Worm (Caenorhabditis elegans): ENCODE data around the gene T22F7.3.
A peak's percentile ranks its signal among the peaks of the same experiment; 100 is the strongest.

The T22F7.3 gene

DNA sequence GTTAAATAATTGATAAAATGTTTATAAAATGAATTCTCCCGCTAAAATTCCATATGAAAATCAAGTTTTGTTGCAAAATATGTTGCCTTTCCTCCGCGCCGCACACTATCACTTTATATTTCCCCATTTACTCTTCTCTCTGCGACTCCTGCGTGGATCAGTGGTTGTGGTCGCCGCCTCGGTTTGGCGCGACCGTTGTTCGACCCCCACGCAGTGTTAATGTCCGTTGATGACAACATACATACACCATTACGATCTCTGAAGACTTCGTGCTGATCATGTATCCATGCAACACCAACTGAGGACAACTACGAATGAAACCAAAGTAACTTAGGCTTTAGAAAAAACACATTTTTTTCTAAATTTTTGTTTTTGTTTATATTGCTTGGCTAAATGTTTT lies 21.3 kb downstream of the T22F7.3 start (continued):
- TF ChIP-seq ztf-25 (GFP tag; IDR thresholded peaks at IDR 0.05) (peak; percentile 95), attf-3 (GFP tag; conservative IDR thresholded peaks at IDR 0.05) (peak; percentile 76), attf-6 (GFP tag; IDR thresholded peaks at IDR 0.05) (peak; percentile 68; the same call in 1 of the 2 replicates), mel-28 (tag; optimal IDR thresholded peaks at IDR 0.05; ENCODE audit: borderline replicate concordance) (peak; percentile 79), egl-44 (GFP tag; IDR thresholded peaks at IDR 0.05) (peak; percentile 89), ztf-28 (GFP tag; IDR thresholded peaks at IDR 0.05) (peak; percentile 72), nhr-27 (tag; optimal IDR thresholded peaks at IDR 0.05) (peak; percentile 94), ceh-27 (GFP tag; optimal IDR thresholded peaks at IDR 0.05) (peak; percentile 89), let-607 (tag; optimal IDR thresholded peaks at IDR 0.05) (peak; percentile 57 to 81), madf-3 (GFP tag; IDR thresholded peaks at IDR 0.05) (no peak), zim-3 (tag; optimal IDR thresholded peaks at IDR 0.05) (peak; percentile 93), F55B11.4 (tag; optimal IDR thresholded peaks at IDR 0.05; ENCODE audit: borderline replicate concordance, insufficient read depth) (no peak), F10E7.11 (tag; optimal IDR thresholded peaks at IDR 0.05) (peak; percentile 54), ama-1 (optimal IDR thresholded peaks at IDR 0.05) (no peak), ama-1 (GFP tag; optimal IDR thresholded peaks at IDR 0.05) (peak; percentile 74 to 88), lin-54 (GFP tag; optimal IDR thresholded peaks at IDR 0.05) (peak; percentile 69), F57A8.1 (GFP tag; optimal IDR thresholded peaks at IDR 0.05) (peak; percentile 77), efl-1 (GFP tag; optimal IDR thresholded peaks at IDR 0.05) (no peak), hlh-12 (tag; optimal IDR thresholded peaks at IDR 0.05) (peak; percentile 82), ztf-22 (GFP tag; optimal IDR thresholded peaks at IDR 0.05) (peak; percentile 67), lsy-27 (tag; optimal IDR thresholded peaks at IDR 0.05; ENCODE audit: borderline replicate concordance, insufficient read depth) (peak; percentile 85), Y53F4B.3 (GFP tag; IDR thresholded peaks at IDR 0.05) (0 out of 2 replicates have a peak, but pooled peaks have one; percentile 8), nfya-1 (tag; optimal IDR thresholded peaks at IDR 0.05; ENCODE audit: borderline replicate concordance, insufficient read depth) (no peak), dpff-1 (tag; optimal IDR thresholded peaks at IDR 0.05) (peak; percentile 29), K11D2.4 (GFP tag; IDR thresholded peaks at IDR 0.05) (peak; percentile 79; the same call in 1 of the 2 replicates), mxl-1 (tag; optimal IDR thresholded peaks at IDR 0.05) (peak; percentile 90), nhr-179 (tag; optimal IDR thresholded peaks at IDR 0.05) (peak; percentile 56), zfh-2 (GFP tag; conservative IDR thresholded peaks at IDR 0.05) (peak; percentile 70; the same call in 1 of the 2 replicates), fkh-3 (tag; optimal IDR thresholded peaks at IDR 0.05) (peak; percentile 85), Y56A3A.18 (GFP tag; IDR thresholded peaks at IDR 0.05) (peak; percentile 85; the same call in 1 of the 2 replicates), akir-1 (GFP tag; optimal IDR thresholded peaks at IDR 0.05) (no peak), lag-1 (GFP tag; IDR thresholded peaks at IDR 0.05) (0 out of 2 replicates have a peak, but pooled peaks have one; percentile 11), repo-1 (tag; optimal IDR thresholded peaks at IDR 0.05) (peak; percentile 90), hrde-1 (tag; optimal IDR thresholded peaks at IDR 0.05; ENCODE audit: borderline replicate concordance) (peak; percentile 85), tlf-1 (GFP tag; optimal IDR thresholded peaks at IDR 0.05) (peak; percentile 45), ceh-58 (GFP tag; IDR thresholded peaks at IDR 0.05) (0 out of 2 replicates have a peak, but pooled peaks have one; percentile 86), egrh-3 (GFP tag; IDR thresholded peaks at IDR 0.05) (peak; percentile 54; the same call in 1 of the 2 replicates), sptf-2 (GFP tag; optimal IDR thresholded peaks at IDR 0.05) (peak; percentile 63), ztf-18 (tag; optimal IDR thresholded peaks at IDR 0.05) (peak; percentile 80), aptf-2 (GFP tag; conservative IDR thresholded peaks at IDR 0.05) (0 out of 2 replicates have a peak, but pooled peaks have one; percentile 51), snpc-1.1 (tag; optimal IDR thresholded peaks at IDR 0.05; ENCODE audit: insufficient read depth) (peak; percentile 62), nfyb-1 (GFP tag; IDR thresholded peaks at IDR 0.05) (peak; percentile 88), lin-40 (tag; optimal IDR thresholded peaks at IDR 0.05) (peak; percentile 88), mcd-1 (GFP tag; IDR thresholded peaks at IDR 0.05) (peak; percentile 79), cebp-1 (GFP tag; IDR thresholded peaks at IDR 0.05) (peak; percentile 45; the same call in 1 of the 2 replicates), cebp-1 (tag; optimal IDR thresholded peaks at IDR 0.05) (peak; percentile 84), K12H6.12 (tag; optimal IDR thresholded peaks at IDR 0.05) (peak; percentile 87)
